Fruit fly (Drosophila melanogaster): ENCODE data around the gene CG45486.

DNA sequence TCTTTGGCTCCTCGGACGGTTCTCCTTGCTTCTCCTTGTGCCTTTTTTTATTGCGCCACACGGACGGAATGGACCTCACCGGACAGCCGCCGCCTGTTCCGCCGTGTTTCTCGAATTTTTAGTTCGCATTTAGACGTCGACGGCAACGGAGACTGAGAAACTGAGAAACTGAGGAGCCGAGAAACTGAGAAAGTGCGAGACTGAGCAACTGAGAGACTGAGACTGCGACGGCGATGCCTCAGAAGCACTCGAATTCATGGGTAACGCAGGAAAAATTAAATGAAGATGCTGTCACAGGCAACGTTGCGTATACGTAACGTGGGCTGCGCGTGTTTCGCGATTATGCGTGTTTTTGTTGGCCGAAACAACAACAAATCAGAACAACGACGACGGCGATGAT lies 34.3 kb downstream of the CG45486 start:
- TF ChIP-seq usp (GFP tag; optimal IDR thresholded peaks at IDR 0.05) (no peak), CG8478 (optimal IDR thresholded peaks at IDR 0.05) (no peak), EcR (GFP tag; optimal IDR thresholded peaks at IDR 0.05) (no peak), Dll (optimal IDR thresholded peaks at IDR 0.05) (no peak), psq (optimal IDR thresholded peaks at IDR 0.05) (no peak)
